Worm (Caenorhabditis elegans): ENCODE measurements around the gene idpa-2.

The idpa-2 gene

DNA sequence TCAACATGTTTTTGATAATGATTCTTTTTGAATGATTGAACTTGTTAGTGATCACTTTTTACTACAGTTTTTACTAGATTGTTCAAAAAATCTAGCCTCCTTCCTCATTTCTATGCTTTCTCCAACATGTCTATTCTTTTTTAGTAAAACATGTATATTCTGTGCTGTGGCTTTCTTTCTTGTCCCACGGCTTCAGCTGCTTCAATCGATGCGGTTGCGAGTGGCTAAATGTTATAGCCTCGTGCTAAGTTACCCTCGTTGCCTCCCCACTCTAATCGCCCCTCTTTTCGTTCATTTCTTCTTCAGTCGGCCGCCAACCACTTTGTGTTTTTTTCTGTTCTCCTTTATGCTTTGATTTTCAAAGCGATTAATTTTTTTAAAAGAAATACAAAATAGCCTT is 6.7 kb downstream of the idpa-2 start:
- TF ChIP-seq dao-5 (tag; optimal IDR thresholded peaks at IDR 0.05), result no peak

DNA sequence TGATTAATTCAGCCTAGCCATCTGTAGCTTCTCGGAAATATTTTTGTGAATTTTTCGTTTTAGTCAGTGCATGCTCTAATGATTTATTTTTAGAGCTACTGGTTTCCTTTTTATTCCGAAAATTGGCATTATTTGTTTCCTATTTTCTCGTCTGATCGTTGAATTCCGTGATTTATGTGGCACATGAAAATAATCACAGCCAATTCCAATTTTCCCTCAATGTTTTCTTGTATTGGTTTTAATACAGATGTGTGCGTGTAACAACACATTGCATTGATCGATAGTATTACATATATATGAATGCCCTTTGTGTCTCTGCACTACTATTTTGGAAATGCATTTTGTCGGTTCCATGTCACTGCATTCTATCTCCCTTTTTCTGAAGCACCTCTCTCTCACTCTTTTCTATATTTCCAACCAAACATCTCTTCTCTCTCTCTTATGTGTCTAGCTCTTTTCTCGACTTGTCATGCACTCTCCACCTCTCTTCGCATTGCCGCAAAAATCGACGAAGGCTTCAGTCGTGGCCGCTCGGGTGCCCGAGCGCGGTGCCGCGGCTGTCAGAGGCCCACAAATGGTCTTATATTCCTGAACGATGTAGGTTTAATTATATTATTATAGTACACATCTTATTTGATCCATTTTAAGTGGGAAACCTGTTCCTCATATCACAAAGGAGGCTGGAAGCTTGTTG is 8.2 kb downstream of the idpa-2 start:
- TF ChIP-seq dao-5 (tag; optimal IDR thresholded peaks at IDR 0.05) (no peak), W03F9.2 (tag; optimal IDR thresholded peaks at IDR 0.05) (no peak), him-1 (tag; optimal IDR thresholded peaks at IDR 0.05) (peak; percentile 56)

- no peak for TF ChIP-seq dao-5 (tag; optimal IDR thresholded peaks at IDR 0.05)
- no peak for TF ChIP-seq W03F9.2 (tag; optimal IDR thresholded peaks at IDR 0.05)
- no peak for TF ChIP-seq him-1 (tag; optimal IDR thresholded peaks at IDR 0.05)
Measured at ce11 chrII:8783451-8783967, 9.0 kb downstream of the idpa-2 start, which contains the start of gene sgn-1. sgn-1 (minus strand) TSS chrII:8783670.

DNA sequence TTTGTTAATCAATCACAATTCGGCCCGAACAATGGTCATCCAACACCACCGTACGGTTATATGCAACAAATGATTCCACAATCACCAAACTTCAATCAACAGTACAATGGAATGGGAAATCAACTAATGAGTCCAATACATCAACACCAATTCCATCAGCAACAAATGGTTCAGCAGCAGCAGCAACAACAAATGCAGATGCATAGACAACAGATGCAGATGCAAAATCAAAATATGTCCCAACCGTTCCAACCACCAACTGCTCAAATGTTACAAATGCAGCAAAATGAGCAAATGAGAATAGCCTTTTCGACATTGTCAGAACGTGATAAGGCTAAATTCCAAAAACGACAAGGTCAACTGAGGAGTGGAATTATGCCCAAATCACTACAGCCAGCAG is 16.0 kb downstream of the idpa-2 start:
- TF ChIP-seq him-1 (tag; optimal IDR thresholded peaks at IDR 0.05) (no peak), dao-5 (tag; optimal IDR thresholded peaks at IDR 0.05) (no peak), W03F9.2 (tag; optimal IDR thresholded peaks at IDR 0.05) (no peak)

- no peak for TF ChIP-seq dao-5 (tag; optimal IDR thresholded peaks at IDR 0.05)
- TF ChIP-seq him-1 (tag; optimal IDR thresholded peaks at IDR 0.05), result no peak
- TF ChIP-seq W03F9.2 (tag; optimal IDR thresholded peaks at IDR 0.05), result no peak
Measured at ce11 chrII:8770675-8771074, 21.9 kb downstream of the idpa-2 start, which contains the start of gene let-19. let-19 (plus strand) TSS chrII:8770975.

- TF ChIP-seq W03F9.2 (tag; optimal IDR thresholded peaks at IDR 0.05), result no peak
- no peak for TF ChIP-seq him-1 (tag; optimal IDR thresholded peaks at IDR 0.05)
- TF ChIP-seq dao-5 (tag; optimal IDR thresholded peaks at IDR 0.05), result no peak
Measured at ce11 chrII:8769375-8769774, 23.2 kb downstream of the idpa-2 start.

- TF ChIP-seq dao-5 (tag; optimal IDR thresholded peaks at IDR 0.05), result no peak
- no peak for TF ChIP-seq W03F9.2 (tag; optimal IDR thresholded peaks at IDR 0.05)
- TF ChIP-seq him-1 (tag; optimal IDR thresholded peaks at IDR 0.05), result no peak
Measured at ce11 chrII:8766897-8767296, 25.6 kb downstream of the idpa-2 start, which contains the start of gene pah-1. pah-1 (minus strand) TSS chrII:8766997.

ce11 chrII:8766475-8766874 is 26.1 kb downstream of the idpa-2 start, which contains the start of the genes nsph-1.1 and K08F8.15:
nsph-1.1 (plus strand) TSS chrII:8766775.
K08F8.15 (plus strand) TSS chrII:8766809.
- TF ChIP-seq dao-5 (tag; optimal IDR thresholded peaks at IDR 0.05) (no peak), him-1 (tag; optimal IDR thresholded peaks at IDR 0.05) (no peak), W03F9.2 (tag; optimal IDR thresholded peaks at IDR 0.05) (no peak)

DNA sequence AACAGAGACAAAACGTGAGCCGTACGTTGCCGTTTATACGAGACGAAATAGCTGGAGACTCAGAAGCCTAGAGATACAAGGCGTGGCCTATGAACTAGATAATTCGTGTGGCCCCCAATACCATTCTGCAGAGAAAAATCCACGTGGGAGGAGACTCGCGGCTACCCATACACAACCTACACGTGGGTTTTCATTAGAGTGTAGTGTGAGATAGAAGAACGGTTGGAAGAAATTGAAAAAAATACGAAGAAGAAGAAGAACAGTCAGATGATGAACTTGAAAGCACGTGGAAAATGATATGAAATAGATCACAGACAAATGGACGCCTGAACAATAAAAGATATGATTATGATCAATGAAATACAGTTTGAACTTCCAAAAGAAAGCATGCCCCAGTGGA is 27.4 kb downstream of the idpa-2 start:
- TF ChIP-seq dao-5 (tag; optimal IDR thresholded peaks at IDR 0.05) (no peak), him-1 (tag; optimal IDR thresholded peaks at IDR 0.05) (no peak), W03F9.2 (tag; optimal IDR thresholded peaks at IDR 0.05) (no peak)

- TF ChIP-seq him-1 (tag; optimal IDR thresholded peaks at IDR 0.05), result no peak
- TF ChIP-seq W03F9.2 (tag; optimal IDR thresholded peaks at IDR 0.05), result no peak
- TF ChIP-seq dao-5 (tag; optimal IDR thresholded peaks at IDR 0.05), result no peak
Measured at ce11 chrII:8764332-8764731, 28.2 kb downstream of the idpa-2 start.

ce11 chrII:8763367-8763766 is 29.2 kb downstream of the idpa-2 start:
- no peak for TF ChIP-seq him-1 (tag; optimal IDR thresholded peaks at IDR 0.05)
- no peak for TF ChIP-seq W03F9.2 (tag; optimal IDR thresholded peaks at IDR 0.05)
- TF ChIP-seq dao-5 (tag; optimal IDR thresholded peaks at IDR 0.05), result no peak

DNA sequence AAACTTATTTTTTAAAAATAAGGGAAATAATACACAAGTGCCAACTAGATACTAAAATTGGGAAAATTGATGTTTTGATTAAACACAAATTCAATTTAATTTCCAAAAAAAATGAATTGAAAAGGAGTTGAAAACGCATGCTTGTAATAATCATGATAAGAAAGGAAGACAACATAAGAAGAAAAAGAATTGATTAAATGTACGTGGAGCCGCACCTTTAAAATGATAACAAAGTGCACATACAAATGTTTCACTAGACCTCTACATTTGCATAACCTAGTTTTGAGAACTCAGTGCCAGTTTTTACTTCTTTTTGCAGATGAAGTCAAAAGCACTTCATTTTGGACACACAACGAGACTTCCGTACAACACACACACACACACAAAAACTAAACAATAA is 30.8 kb downstream of the idpa-2 start:
- TF ChIP-seq dao-5 (tag; optimal IDR thresholded peaks at IDR 0.05) (no peak), W03F9.2 (tag; optimal IDR thresholded peaks at IDR 0.05) (no peak), him-1 (tag; optimal IDR thresholded peaks at IDR 0.05) (no peak)

ce11 chrII:8759493-8759892 is 33.0 kb downstream of the idpa-2 start, which contains the start of gene fut-1:
fut-1 (minus strand) TSS chrII:8759593.
- no peak for TF ChIP-seq him-1 (tag; optimal IDR thresholded peaks at IDR 0.05)
- TF ChIP-seq dao-5 (tag; optimal IDR thresholded peaks at IDR 0.05), result no peak
- TF ChIP-seq W03F9.2 (tag; optimal IDR thresholded peaks at IDR 0.05), result no peak

DNA sequence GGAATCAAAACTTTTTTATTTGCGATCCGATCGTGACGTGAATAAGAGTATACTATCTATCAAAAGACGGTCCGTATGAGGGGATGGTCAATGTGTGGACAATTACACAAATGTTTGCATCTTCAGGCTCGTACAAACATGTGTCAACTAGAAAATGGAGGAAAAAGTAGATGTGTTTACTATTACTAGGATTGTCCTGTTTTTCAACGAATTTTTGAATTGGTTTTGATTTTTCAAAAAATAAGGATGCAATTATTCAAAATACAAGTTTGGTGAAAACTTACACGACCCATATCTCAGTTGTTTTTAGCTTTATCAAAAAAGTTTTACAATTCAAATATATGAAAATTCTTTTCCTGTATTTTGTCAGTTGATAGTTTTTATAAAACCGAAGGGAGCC is 37.3 kb downstream of the idpa-2 start, which contains the start of gene K08F8.7:
TSS of gene K08F8.7 (minus strand) at position 101 of the 400 bp plus-strand sequence.
- no peak for TF ChIP-seq dao-5 (tag; optimal IDR thresholded peaks at IDR 0.05)
- TF ChIP-seq him-1 (tag; optimal IDR thresholded peaks at IDR 0.05), result no peak
- TF ChIP-seq W03F9.2 (tag; optimal IDR thresholded peaks at IDR 0.05), result no peak

Data from whole organism, L4/young adult.